2 worm cellular contexts compared by ENCODE assay signal in the genomic region with DNA sequence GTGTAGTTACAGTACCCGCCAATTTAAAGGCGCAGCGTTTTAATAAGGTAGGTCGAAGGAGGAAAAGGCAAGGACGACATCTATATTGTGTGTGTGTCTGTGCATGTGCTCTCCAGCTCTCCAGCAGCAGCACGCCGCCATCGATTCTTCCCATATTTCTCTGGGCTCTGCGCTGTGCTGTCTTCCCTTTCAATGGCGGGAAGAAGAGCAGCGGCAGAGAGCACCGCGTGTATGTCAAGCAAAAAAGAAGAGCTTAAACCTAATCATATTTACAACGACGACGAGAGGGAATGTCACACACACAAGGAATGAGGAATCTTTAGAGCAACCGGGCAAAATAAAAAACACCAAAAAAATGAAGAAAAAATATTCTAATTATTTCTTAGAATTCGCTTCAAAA.
A peak's percentile ranks its signal among the peaks of the same experiment; 100 is the strongest.
TF ChIP-seq lines count a peak whose summit lies in the region.

No protein-coding gene starts in this region.

TF ChIP-seq in whole organism, L1 larva, 84 proteins besides CTCF, POLR2A, EP300 and RAD21 (continued from another document):
- TF ChIP-seq unc-86 (tag; optimal IDR thresholded peaks at IDR 0.05; lab: Kevin White, UChicago) (peak; percentile 20), nhr-71 (tag; optimal IDR thresholded peaks at IDR 0.05; lab: Kevin White, UChicago) (peak; percentile 35), nhr-47 (tag; optimal IDR thresholded peaks at IDR 0.05; lab: Kevin White, UChicago) (peak; percentile 33), nhr-11 (tag; optimal IDR thresholded peaks at IDR 0.05; lab: Kevin White, UChicago) (no peak), snu-23 (GFP tag; optimal IDR thresholded peaks at IDR 0.05; lab: Kevin White, UChicago) (peak; percentile 24), ceh-82 (tag; optimal IDR thresholded peaks at IDR 0.05; lab: Kevin White, UChicago) (peak in 2 of 3 experiments; percentile 15 to 64), lin-14 (GFP tag; optimal IDR thresholded peaks at IDR 0.05; lab: Kevin White, UChicago) (peak; percentile 79)

TF ChIP-seq in whole organism, L4 larva, 104 proteins besides CTCF, POLR2A, EP300 and RAD21 (continued from another document):
- TF ChIP-seq ztf-11 (tag; optimal IDR thresholded peaks at IDR 0.05; lab: Kevin White, UChicago), result no peak
- TF ChIP-seq duxl-1 (tag; optimal IDR thresholded peaks at IDR 0.05; lab: Kevin White, UChicago; ENCODE audit: poor library complexity), result no peak
- TF ChIP-seq cey-2 (tag; optimal IDR thresholded peaks at IDR 0.05; lab: Kevin White, UChicago; ENCODE audit: borderline replicate concordance, insufficient read depth), result no peak
- TF ChIP-seq egl-43 (GFP tag; IDR thresholded peaks at IDR 0.05; lab: Robert Waterston, UW), result 0 out of 2 replicates have a peak, but pooled peaks have one; percentile 20
- TF ChIP-seq dmd-6 (GFP tag; IDR thresholded peaks at IDR 0.05; lab: Robert Waterston, UW), result no peak
- TF ChIP-seq php-3 (GFP tag; IDR thresholded peaks at IDR 0.05; lab: Robert Waterston, UW), result no peak
- peak; percentile 50 for TF ChIP-seq hlh-30 (tag; optimal IDR thresholded peaks at IDR 0.05; lab: Kevin White, UChicago; ENCODE audit: insufficient read depth)
- no peak for TF ChIP-seq spr-1 (tag; optimal IDR thresholded peaks at IDR 0.05; lab: Kevin White, UChicago)
- peak; percentile 82 for TF ChIP-seq aha-1 (tag; lab: Kevin White, UChicago)
- TF ChIP-seq nhr-111 (GFP tag; optimal IDR thresholded peaks at IDR 0.05; lab: Kevin White, UChicago), result no peak
- peak in 1 of 2 experiments; percentile 47 for TF ChIP-seq unc-62 (GFP tag; optimal IDR thresholded peaks at IDR 0.05 in 1 of 2; lab: Kevin White, UChicago)
- no peak for TF ChIP-seq unc-62 (tag; optimal IDR thresholded peaks at IDR 0.05; lab: Kevin White, UChicago)
- no peak for TF ChIP-seq snpc-1.2 (GFP tag; IDR thresholded peaks at IDR 0.05; lab: Robert Waterston, UW)
- TF ChIP-seq mep-1 (tag; optimal IDR thresholded peaks at IDR 0.05; lab: Kevin White, UChicago), result peak; percentile 35
- TF ChIP-seq rbr-2 (tag; optimal IDR thresholded peaks at IDR 0.05; lab: Kevin White, UChicago), result peak; percentile 8
- TF ChIP-seq nhr-48 (tag; optimal IDR thresholded peaks at IDR 0.05; lab: Kevin White, UChicago), result no peak
- no peak for TF ChIP-seq egl-27 (tag; optimal IDR thresholded peaks at IDR 0.05; lab: Kevin White, UChicago)
- TF ChIP-seq attf-4 (tag; optimal IDR thresholded peaks at IDR 0.05; lab: Kevin White, UChicago), result no peak
